Fruit fly (Drosophila melanogaster) whole organism, pupa: Measurements from ENCODE around the gene Mettl5.
A peak's percentile ranks its signal among the peaks of the same experiment; 100 is the strongest.

Experiments
- CG10348 ChIP-seq: fragments of 200-800 bp; sonication (Bioruptor generic); IDR thresholded peaks from 2 replicates; pipeline ENCODE4 v1.3.6; 2022; ENCODE audit warnings: missing biosample characterization, missing genetic modification characterization
- CG12605 ChIP-seq: fragments of 200-800 bp; sonication (Bioruptor generic); IDR thresholded peaks from 2 replicates; pipeline ENCODE4 v1.3.6; 2022; ENCODE audit warnings: missing biosample characterization, missing genetic modification characterization
- CG13204 ChIP-seq: fragments of 200-800 bp; sonication (Bioruptor generic); optimal IDR thresholded peaks from 2 replicates; lab custom pipeline; 2018; ENCODE audit warnings: missing biosample characterization, mild to moderate bottlenecking, missing genetic modification characterization, moderate library complexity
- CG14655 ChIP-seq: fragments of 200-800 bp; sonication (Bioruptor generic); optimal IDR thresholded peaks from 3 replicates; lab custom pipeline; 2017; ENCODE audit warnings: mild to moderate bottlenecking, missing biosample characterization, missing genetic modification reagents, missing genetic modification characterization
- CG15710 ChIP-seq: fragments of 200-800 bp; sonication (Bioruptor generic); optimal IDR thresholded peaks from 2 replicates; lab custom pipeline; 2018; ENCODE audit warnings: missing biosample characterization, mild to moderate bottlenecking, missing genetic modification characterization, moderate library complexity
- CG17806 ChIP-seq: fragments of 200-800 bp; sonication (Bioruptor generic); optimal IDR thresholded peaks from 2 replicates; lab custom pipeline; 2018; ENCODE audit warnings: missing biosample characterization, mild to moderate bottlenecking, missing genetic modification characterization, moderate library complexity
- CG32121 ChIP-seq: fragments of 200-800 bp; sonication (Bioruptor generic); IDR thresholded peaks from 2 replicates; pipeline ENCODE4 v1.3.6; 2022; ENCODE audit warnings: missing biosample characterization, missing genetic modification characterization
- CG34367 ChIP-seq: fragments of 200-800 bp; sonication (Bioruptor generic); optimal IDR thresholded peaks from 2 replicates; lab custom pipeline; 2018; ENCODE audit warnings: missing biosample characterization, mild to moderate bottlenecking, missing genetic modification characterization
- CG4496 ChIP-seq: fragments of 200-800 bp; sonication (Bioruptor generic); IDR thresholded peaks from 3 replicates; pipeline ENCODE4 v1.3.6; 2022; ENCODE audit warnings: missing biosample characterization, missing genetic modification characterization
- CG8159 ChIP-seq: fragments of 200-800 bp; sonication (Bioruptor generic); optimal IDR thresholded peaks from 3 replicates; lab custom pipeline; 2018; ENCODE audit warnings: missing biosample characterization, mild to moderate bottlenecking, missing genetic modification characterization, moderate library complexity
- CG8301 ChIP-seq: fragments of 200-800 bp; sonication (Bioruptor generic); optimal IDR thresholded peaks from 2 replicates; lab custom pipeline; 2018; ENCODE audit warnings: missing biosample characterization, mild to moderate bottlenecking, missing genetic modification characterization
- CG9948 ChIP-seq: fragments of 200-800 bp; sonication (Bioruptor generic); optimal IDR thresholded peaks from 2 replicates; lab custom pipeline; 2018; ENCODE audit warnings: missing biosample characterization, mild to moderate bottlenecking, missing genetic modification characterization, moderate library complexity
- D1 ChIP-seq: fragments of 200-800 bp; sonication (Bioruptor generic); optimal IDR thresholded peaks from 2 replicates; lab custom pipeline; 2018; ENCODE audit warnings: missing biosample characterization, mild to moderate bottlenecking, missing genetic modification characterization, moderate library complexity
- EcR ChIP-seq: fragments of 200-800 bp; sonication (Bioruptor generic); optimal IDR thresholded peaks from 3 replicates; lab custom pipeline; 2019; ENCODE audit warnings: missing biosample characterization, missing genetic modification characterization, mild to moderate bottlenecking, moderate library complexity, missing genetic modification reagents
- Ets98B ChIP-seq: fragments of 200-800 bp; sonication (Bioruptor generic); IDR thresholded peaks from 2 replicates; pipeline ENCODE4 v1.3.6; 2022; ENCODE audit warnings: missing biosample characterization, missing genetic modification characterization
- Pif1A ChIP-seq: fragments of 200-800 bp; sonication (Bioruptor generic); optimal IDR thresholded peaks from 3 replicates; lab custom pipeline; 2016; ENCODE audit warnings: missing biosample characterization, missing genetic modification characterization
- Pif1B ChIP-seq: fragments of 200-800 bp; sonication (Bioruptor generic); optimal IDR thresholded peaks from 3 replicates; lab custom pipeline; 2016; ENCODE audit warnings: missing biosample characterization, missing genetic modification characterization
- Snoo ChIP-seq: fragments of 200-800 bp; sonication (Bioruptor generic); optimal IDR thresholded peaks from 3 replicates; lab custom pipeline; 2017; ENCODE audit warnings: missing biosample characterization, mild to moderate bottlenecking, missing genetic modification characterization, inconsistent platforms
- fd96Ca ChIP-seq: fragments of 200-800 bp; sonication (Bioruptor generic); IDR thresholded peaks from 3 replicates; pipeline ENCODE4 v1.3.6; 2022; ENCODE audit warnings: missing biosample characterization, missing genetic modification characterization
- gl ChIP-seq: fragments of 200-800 bp; sonication (Bioruptor generic); optimal IDR thresholded peaks from 2 replicates; lab custom pipeline; 2018; ENCODE audit warnings: missing biosample characterization, mild to moderate bottlenecking, missing genetic modification characterization
- rn ChIP-seq: fragments of 200-800 bp; sonication (Bioruptor generic); IDR thresholded peaks from 2 replicates; pipeline ENCODE4 v1.3.6; 2022; ENCODE audit warnings: missing biosample characterization, missing genetic modification characterization

The Mettl5 gene

dm6 chr3L:19261720-19262119 is 1.8 kb upstream of the Mettl5 start:
- TF ChIP-seq Snoo (tag; lab: Kevin White, UChicago) (no peak), CG15710 (tag; lab: Kevin White, UChicago) (no peak), CG9948 (tag; lab: Kevin White, UChicago) (no peak), D1 (tag; lab: Kevin White, UChicago) (no peak)

dm6 chr3L:19264141-19264487 is 548 bp downstream of the Mettl5 start, which contains the start of gene Max:
Gene Max (minus strand): TSS chr3L:19264184.
- TF ChIP-seq rn (GFP tag; lab: Robert Waterston, UW) (no peak), CG15710 (tag; lab: Kevin White, UChicago) (peak; percentile 64), CG14655 (GFP tag; lab: Kevin White, UChicago) (peak; percentile 62), CG10348 (GFP tag; lab: Robert Waterston, UW) (no peak), fd96Ca (GFP tag; lab: Robert Waterston, UW) (peak; percentile 48; the same call in 1 of the 3 replicates), CG34367 (tag; lab: Kevin White, UChicago) (peak; percentile 40), CG8301 (tag; lab: Kevin White, UChicago) (peak; percentile 46), Snoo (tag; lab: Kevin White, UChicago) (peak; percentile 2), CG12605 (GFP tag; lab: Robert Waterston, UW) (peak; percentile 38; the same call in 1 of the 2 replicates), EcR (peak; percentile 24), Pif1B (peak; percentile 20), D1 (tag; lab: Kevin White, UChicago) (no peak), Ets98B (peak; percentile 72), CG13204 (GFP tag; lab: Kevin White, UChicago) (no peak), CG17806 (tag; lab: Kevin White, UChicago) (peak; percentile 54), gl (tag; lab: Kevin White, UChicago) (peak; percentile 7), CG4496 (GFP tag; lab: Robert Waterston, UW) (peak; percentile 85), CG32121 (peak; percentile 68; the same call in 1 of the 2 replicates), Pif1A (GFP tag; lab: Kevin White, UChicago) (peak; percentile 15), CG8159 (peak; percentile 69), CG9948 (tag; lab: Kevin White, UChicago) (peak; percentile 40)

dm6 chr3L:19265761-19266160 is 2.2 kb downstream of the Mettl5 start, which contains the start of gene CG45081:
Gene CG45081 (plus strand): TSS chr3L:19266061.
- TF ChIP-seq gl (tag; lab: Kevin White, UChicago) = no peak
- no peak for TF ChIP-seq Pif1B
- TF ChIP-seq rn (GFP tag; lab: Robert Waterston, UW) = no peak
- no peak for TF ChIP-seq CG10348 (GFP tag; lab: Robert Waterston, UW)
- TF ChIP-seq CG17806 (tag; lab: Kevin White, UChicago) = no peak
- TF ChIP-seq CG8159 = no peak
- no peak for TF ChIP-seq CG8301 (tag; lab: Kevin White, UChicago)
- no peak for TF ChIP-seq CG13204 (GFP tag; lab: Kevin White, UChicago)
- no peak for TF ChIP-seq D1 (tag; lab: Kevin White, UChicago)
- no peak for TF ChIP-seq Pif1A (GFP tag; lab: Kevin White, UChicago)
- no peak for TF ChIP-seq Snoo (tag; lab: Kevin White, UChicago)
- no peak for TF ChIP-seq CG12605 (GFP tag; lab: Robert Waterston, UW)
- no peak for TF ChIP-seq Ets98B
- no peak for TF ChIP-seq CG14655 (GFP tag; lab: Kevin White, UChicago)
- no peak for TF ChIP-seq fd96Ca (GFP tag; lab: Robert Waterston, UW)
- no peak for TF ChIP-seq CG15710 (tag; lab: Kevin White, UChicago)

dm6 chr3L:19268720-19269401 is 5.3 kb downstream of the Mettl5 start, which contains the start of the genes Aldh7A1 and CG14085:
Gene Aldh7A1 (minus strand): TSS chr3L:19268913.
Gene CG14085 (plus strand): TSS chr3L:19269351.
- 0 out of 3 replicates have a peak, but pooled peaks have one; percentile 35 for TF ChIP-seq fd96Ca (GFP tag; lab: Robert Waterston, UW)
- no peak for TF ChIP-seq CG8301 (tag; lab: Kevin White, UChicago)
- TF ChIP-seq rn (GFP tag; lab: Robert Waterston, UW) = no peak
- no peak for TF ChIP-seq CG10348 (GFP tag; lab: Robert Waterston, UW)
- peak; percentile 41; the same call in 1 of the 2 replicates for TF ChIP-seq Ets98B
- no peak for TF ChIP-seq Pif1A (GFP tag; lab: Kevin White, UChicago)
- TF ChIP-seq CG13204 (GFP tag; lab: Kevin White, UChicago) = peak; percentile 64
- no peak for TF ChIP-seq CG34367 (tag; lab: Kevin White, UChicago)
- no peak for TF ChIP-seq Snoo (tag; lab: Kevin White, UChicago)
- TF ChIP-seq CG17806 (tag; lab: Kevin White, UChicago) = no peak

dm6 chr3L:19270542-19270941 is 7.0 kb downstream of the Mettl5 start, which contains the start of gene CG14088:
Gene CG14088 (minus strand): TSS chr3L:19270642.
- TF ChIP-seq EcR (no peak), CG8159 (no peak), CG32121 (no peak), CG34367 (tag; lab: Kevin White, UChicago) (no peak), Snoo (tag; lab: Kevin White, UChicago) (no peak), rn (GFP tag; lab: Robert Waterston, UW) (no peak), CG14655 (GFP tag; lab: Kevin White, UChicago) (no peak), CG13204 (GFP tag; lab: Kevin White, UChicago) (no peak), CG9948 (tag; lab: Kevin White, UChicago) (no peak), gl (tag; lab: Kevin White, UChicago) (no peak), CG17806 (tag; lab: Kevin White, UChicago) (no peak), fd96Ca (GFP tag; lab: Robert Waterston, UW) (no peak), CG10348 (GFP tag; lab: Robert Waterston, UW) (no peak), CG8301 (tag; lab: Kevin White, UChicago) (no peak), D1 (tag; lab: Kevin White, UChicago) (no peak), Ets98B (no peak), CG12605 (GFP tag; lab: Robert Waterston, UW) (no peak), CG15710 (tag; lab: Kevin White, UChicago) (no peak)
- TF ChIP-seq, all 21 proteins: peak for 0
